Worm (Caenorhabditis elegans): ENCODE measurements around the gene fbxb-74.

The fbxb-74 gene

DNA sequence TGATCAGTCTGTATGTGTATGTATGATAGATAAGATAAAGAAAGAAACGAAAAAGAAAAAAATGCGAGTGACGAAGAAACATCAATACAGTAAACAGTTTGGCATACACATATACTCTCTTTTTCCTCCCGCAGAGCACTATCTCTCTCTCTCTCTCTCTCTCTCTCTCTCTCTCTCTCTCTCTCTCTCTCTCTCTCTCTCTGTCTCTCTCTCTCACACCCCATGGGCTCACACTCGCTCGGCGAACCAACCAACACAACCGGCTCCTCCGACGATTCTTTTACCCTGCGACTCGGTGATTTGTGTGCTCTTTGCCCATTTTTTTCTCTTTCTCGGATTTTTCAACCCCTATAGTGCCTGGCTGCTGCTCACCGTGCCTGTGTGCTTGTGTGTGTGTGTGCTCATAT lies 32.0 kb downstream of the fbxb-74 start (continued):
- TF ChIP-seq unc-30 (tag; optimal IDR thresholded peaks at IDR 0.05) (no peak), efl-1 (optimal IDR thresholded peaks at IDR 0.05) (peak; percentile 52 to 54), efl-1 (GFP tag; optimal IDR thresholded peaks at IDR 0.05 in 1 of 2) (peak; percentile 12 to 93), ets-5 (GFP tag; IDR thresholded peaks at IDR 0.05) (no peak), unc-86 (tag; optimal IDR thresholded peaks at IDR 0.05) (no peak), lin-35 (GFP tag; optimal IDR thresholded peaks at IDR 0.05) (peak in 1 of 2 experiments; percentile 24), lsy-2 (tag; optimal IDR thresholded peaks at IDR 0.05) (peak; percentile 43 to 44), nhr-90 (tag; optimal IDR thresholded peaks at IDR 0.05; ENCODE audit: poor library complexity) (peak; percentile 60), ces-1 (GFP tag; optimal IDR thresholded peaks at IDR 0.05) (no peak), egl-13 (tag; optimal IDR thresholded peaks at IDR 0.05) (no peak), rnt-1 (tag; optimal IDR thresholded peaks at IDR 0.05) (peak; percentile 62), mdl-1 (tag; optimal IDR thresholded peaks at IDR 0.05) (no peak), lir-3 (tag; optimal IDR thresholded peaks at IDR 0.05; ENCODE audit: poor library complexity) (no peak), tlp-1 (tag; optimal IDR thresholded peaks at IDR 0.05) (no peak), nhr-84 (tag; optimal IDR thresholded peaks at IDR 0.05) (no peak), nhr-47 (tag; optimal IDR thresholded peaks at IDR 0.05) (peak; percentile 32), dsc-1 (tag; optimal IDR thresholded peaks at IDR 0.05) (no peak), ztf-4 (tag; optimal IDR thresholded peaks at IDR 0.05) (no peak), nhr-237 (tag; optimal IDR thresholded peaks at IDR 0.05) (no peak), tbx-2 (tag; optimal IDR thresholded peaks at IDR 0.05) (peak; percentile 40), nhr-71 (tag; optimal IDR thresholded peaks at IDR 0.05) (peak; percentile 68), dpl-1 (GFP tag; optimal IDR thresholded peaks at IDR 0.05) (peak in 1 of 3 experiments; percentile 3), fkh-10 (GFP tag; optimal IDR thresholded peaks at IDR 0.05) (no peak), nhr-85 (tag) (peak; percentile 54), C34B4.2 (tag; optimal IDR thresholded peaks at IDR 0.05) (peak; percentile 48), sox-4 (tag; optimal IDR thresholded peaks at IDR 0.05) (no peak), nhr-20 (tag; optimal IDR thresholded peaks at IDR 0.05) (peak; percentile 53), ceh-63 (GFP tag; optimal IDR thresholded peaks at IDR 0.05) (no peak), nhr-11 (tag; optimal IDR thresholded peaks at IDR 0.05) (no peak), mef-2 (tag; optimal IDR thresholded peaks at IDR 0.05) (no peak), nhr-77 (tag; optimal IDR thresholded peaks at IDR 0.05) (peak; percentile 73), swsn-7 (tag; optimal IDR thresholded peaks at IDR 0.05) (peak; percentile 43), jun-1 (tag; optimal IDR thresholded peaks at IDR 0.05) (peak; percentile 62), unc-62 (GFP tag; optimal IDR thresholded peaks at IDR 0.05) (no peak), sup-37 (GFP tag; optimal IDR thresholded peaks at IDR 0.05) (peak; percentile 68), vab-15 (tag; optimal IDR thresholded peaks at IDR 0.05) (no peak), zip-4 (GFP tag; optimal IDR thresholded peaks at IDR 0.05) (peak; percentile 12), lin-39 (tag; optimal IDR thresholded peaks at IDR 0.05) (no peak), irx-1 (tag; optimal IDR thresholded peaks at IDR 0.05) (peak; percentile 5), skn-1 (tag; optimal IDR thresholded peaks at IDR 0.05) (peak; percentile 20), ceh-8 (GFP tag; optimal IDR thresholded peaks at IDR 0.05) (no peak), unc-130 (tag; optimal IDR thresholded peaks at IDR 0.05) (no peak), aha-1 (tag; optimal IDR thresholded peaks at IDR 0.05) (no peak), fkh-8 (tag; optimal IDR thresholded peaks at IDR 0.05) (no peak), nhr-19 (GFP tag; conservative IDR thresholded peaks at IDR 0.05) (peak; percentile 64), ceh-90 (tag; optimal IDR thresholded peaks at IDR 0.05) (no peak), hlh-4 (tag; optimal IDR thresholded peaks at IDR 0.05) (no peak), lin-13 (GFP tag; optimal IDR thresholded peaks at IDR 0.05) (no peak)

Measured in whole organism, L1 larva.